Worm (Caenorhabditis elegans) whole organism, L1 larva: ENCODE measurements around the gene Y105C5B.15.

ENCODE experiments used
- C04F5.9 ChIP-seq: sonication (generic microtip); optimal IDR thresholded peaks from 2 replicates; lab custom pipeline; 2016; ENCODE audit warnings: missing genetic modification characterization, missing compliant biosample characterization
- C16A3.4 ChIP-seq: fragments of 150-350 bp; optimal IDR thresholded peaks from 2 replicates; lab custom pipeline; 2014; ENCODE audit warnings: missing biosample characterization, missing genetic modification characterization
- F16B12.6 ChIP-seq: fragments of 150-350 bp; optimal IDR thresholded peaks from 2 replicates; lab custom pipeline; 2014; ENCODE audit warnings: missing biosample characterization, missing genetic modification characterization
- aly-2 ChIP-seq: fragments of 150-350 bp; optimal IDR thresholded peaks from 2 replicates; lab custom pipeline; 2014; ENCODE audit warnings: missing biosample characterization, missing genetic modification characterization
- ama-1 ChIP-seq: fragments of 150-350 bp; optimal IDR thresholded peaks from 2 replicates; lab custom pipeline; 2014
- blmp-1 ChIP-seq: fragments of 150-350 bp; optimal IDR thresholded peaks from 2 replicates; lab custom pipeline; 2014; ENCODE audit warnings: missing biosample characterization, missing genetic modification characterization
- ceh-88 ChIP-seq: fragments of 200-800 bp; sonication (Bioruptor generic); IDR thresholded peaks from 2 replicates; pipeline ENCODE4 v1.3.6; 2022; ENCODE audit warnings: missing genetic modification characterization, missing compliant biosample characterization
- ceh-90 ChIP-seq: sonication (generic microtip); optimal IDR thresholded peaks from 2 replicates; lab custom pipeline; 2016; ENCODE audit warnings: missing genetic modification characterization, missing compliant biosample characterization
- dpl-1 ChIP-seq, 3 experiments: fragments of 150-350 bp in 2 of 3; sonication (generic microtip) in 1 of 3; optimal IDR thresholded peaks; 2 replicates each; lab custom pipeline; 2014 to 2017; ENCODE audit warnings: missing biosample characterization in 3 of 3, missing genetic modification characterization in 3 of 3, missing genetic modification reagents in 3 of 3
- efl-1 ChIP-seq, 4 experiments: fragments of 150-350 bp; optimal IDR thresholded peaks in 3 of 4; peaks in 1 of 4; 1 replicate in 1 of 4; 2 replicates in 3 of 4; lab custom pipeline; 2014; ENCODE audit warnings: missing biosample characterization in 2 of 4, missing genetic modification characterization in 2 of 4, missing genetic modification reagents in 2 of 4
- efl-3 ChIP-seq: fragments of 200-800 bp; sonication (Bioruptor generic); optimal IDR thresholded peaks from 2 replicates; lab custom pipeline; 2018; ENCODE audit warnings: mild to moderate bottlenecking, missing genetic modification characterization, missing compliant biosample characterization
- egl-13 ChIP-seq: sonication (generic microtip); optimal IDR thresholded peaks from 2 replicates; lab custom pipeline; 2016; ENCODE audit warnings: missing genotype, missing genetic modification reagents, missing genetic modification characterization, missing compliant biosample characterization
- egl-27 ChIP-seq, 2 experiments: fragments of 150-350 bp in 1 of 2; sonication (generic microtip); optimal IDR thresholded peaks; 3 replicates each; lab custom pipeline; 2017 to 2018; ENCODE audit warnings: missing biosample characterization in 2 of 2, missing genetic modification characterization in 2 of 2, missing genetic modification reagents in 2 of 2
- elt-2 ChIP-seq: sonication (generic microtip); optimal IDR thresholded peaks from 2 replicates; lab custom pipeline; 2016; ENCODE audit warnings: missing genetic modification characterization, mild to moderate bottlenecking, inconsistent platforms, missing compliant biosample characterization, missing genetic modification reagents
- elt-3 ChIP-seq, 6 experiments: fragments of 150-350 bp in 1 of 6; sonication (generic microtip); optimal IDR thresholded peaks; 2 replicates each; lab custom pipeline; 2017 to 2018; ENCODE audit warnings: missing biosample characterization in 6 of 6, missing genetic modification characterization in 6 of 6, inconsistent platforms in 1 of 6
- fkh-10 ChIP-seq: sonication (generic microtip); optimal IDR thresholded peaks from 2 replicates; lab custom pipeline; 2017; ENCODE audit warnings: missing biosample characterization, missing genetic modification reagents, missing genetic modification characterization
- fos-1 ChIP-seq: fragments of 150-350 bp; optimal IDR thresholded peaks from 2 replicates; lab custom pipeline; 2014; ENCODE audit warnings: missing biosample characterization, missing genetic modification characterization
- hlh-4 ChIP-seq: sonication (generic microtip); optimal IDR thresholded peaks from 2 replicates; lab custom pipeline; 2016; ENCODE audit warnings: mild to moderate bottlenecking, missing genetic modification characterization, missing compliant biosample characterization
- hpl-2 ChIP-seq: fragments of 150-350 bp; optimal IDR thresholded peaks from 2 replicates; lab custom pipeline; 2014; ENCODE audit warnings: missing biosample characterization, missing genetic modification reagents, missing genetic modification characterization
- jun-1 ChIP-seq: fragments of 150-350 bp; optimal IDR thresholded peaks from 2 replicates; lab custom pipeline; 2014; ENCODE audit warnings: missing biosample characterization, missing genetic modification reagents, missing genetic modification characterization
- lin-15B ChIP-seq: fragments of 150-350 bp; sonication (generic microtip); optimal IDR thresholded peaks from 3 replicates; lab custom pipeline; 2014; ENCODE audit warnings: missing biosample characterization, missing genetic modification characterization
- lin-35 ChIP-seq, 2 experiments: fragments of 150-350 bp; optimal IDR thresholded peaks; 2 replicates each; lab custom pipeline; 2014; ENCODE audit warnings: missing biosample characterization in 2 of 2, missing genetic modification characterization in 2 of 2, missing genetic modification reagents in 2 of 2
- mab-9 ChIP-seq: fragments of 200-800 bp; sonication (Bioruptor generic); IDR thresholded peaks from 2 replicates; pipeline ENCODE4 v1.3.6; 2022; ENCODE audit warnings: missing genetic modification reagents, missing genetic modification characterization, missing compliant biosample characterization
- mef-2 ChIP-seq: fragments of 150-350 bp; optimal IDR thresholded peaks from 2 replicates; lab custom pipeline; 2014; ENCODE audit warnings: missing biosample characterization, missing genetic modification characterization
- nhr-20 ChIP-seq: sonication (generic microtip); optimal IDR thresholded peaks from 2 replicates; lab custom pipeline; 2016; ENCODE audit warnings: mild to moderate bottlenecking, missing genetic modification characterization, missing compliant biosample characterization
- nhr-84 ChIP-seq: sonication (generic microtip); optimal IDR thresholded peaks from 2 replicates; lab custom pipeline; 2017; ENCODE audit warnings: missing biosample characterization, missing genetic modification characterization
- nhr-90 ChIP-seq: sonication (generic microtip); optimal IDR thresholded peaks from 2 replicates; lab custom pipeline; 2016; ENCODE audit warnings: mild to moderate bottlenecking, missing genetic modification characterization, missing compliant biosample characterization; ENCODE audit not compliant: poor library complexity
- pag-3 ChIP-seq: sonication (generic microtip); optimal IDR thresholded peaks from 2 replicates; lab custom pipeline; 2017; ENCODE audit warnings: missing genetic modification characterization, mild to moderate bottlenecking, missing compliant biosample characterization, antibody characterized with exemption, borderline replicate concordance; ENCODE audit not compliant: insufficient read depth
- pax-3 ChIP-seq: fragments of 200-800 bp; sonication (Bioruptor generic); optimal IDR thresholded peaks from 2 replicates; lab custom pipeline; 2018; ENCODE audit warnings: mild to moderate bottlenecking, missing genetic modification characterization, moderate library complexity, missing compliant biosample characterization
- pqm-1 ChIP-seq: sonication (generic microtip); optimal IDR thresholded peaks from 3 replicates; lab custom pipeline; 2017; ENCODE audit warnings: missing biosample characterization, missing genetic modification characterization
- rnt-1 ChIP-seq: sonication (generic microtip); optimal IDR thresholded peaks from 2 replicates; lab custom pipeline; 2016; ENCODE audit warnings: mild to moderate bottlenecking, missing genetic modification characterization, moderate library complexity, missing compliant biosample characterization
- snu-23 ChIP-seq: sonication (generic microtip); optimal IDR thresholded peaks from 2 replicates; lab custom pipeline; 2016; ENCODE audit warnings: missing genetic modification characterization, missing compliant biosample characterization
- sox-4 ChIP-seq: sonication (generic microtip); optimal IDR thresholded peaks from 2 replicates; lab custom pipeline; 2016; ENCODE audit warnings: missing genetic modification characterization, missing compliant biosample characterization
- sptf-1 ChIP-seq: fragments of 150-350 bp; optimal IDR thresholded peaks from 2 replicates; lab custom pipeline; 2014; ENCODE audit warnings: missing biosample characterization, missing genetic modification characterization
- unc-130 ChIP-seq: fragments of 150-350 bp; optimal IDR thresholded peaks from 2 replicates; lab custom pipeline; 2017; ENCODE audit warnings: missing biosample characterization, missing genetic modification characterization, inconsistent platforms
- unc-86 ChIP-seq: sonication (generic microtip); optimal IDR thresholded peaks from 2 replicates; lab custom pipeline; 2016; ENCODE audit warnings: missing genetic modification characterization, missing compliant biosample characterization
- unc-98 ChIP-seq: fragments of 200-800 bp; sonication (Bioruptor generic); IDR thresholded peaks from 2 replicates; pipeline ENCODE4 v1.3.6; 2022; ENCODE audit warnings: missing genetic modification characterization, missing compliant biosample characterization
- vab-15 ChIP-seq: sonication (generic microtip); optimal IDR thresholded peaks from 2 replicates; lab custom pipeline; 2017; ENCODE audit warnings: missing genotype, mild to moderate bottlenecking, missing genetic modification characterization, missing compliant biosample characterization
- zag-1 ChIP-seq: fragments of 150-350 bp; optimal IDR thresholded peaks from 2 replicates; lab custom pipeline; 2014; ENCODE audit warnings: missing biosample characterization, missing genetic modification characterization
- ztf-11 ChIP-seq, 2 experiments: sonication (generic microtip); optimal IDR thresholded peaks; 2 replicates each; lab custom pipeline; 2016 to 2017; ENCODE audit warnings: missing genetic modification characterization in 2 of 2, missing biosample characterization in 1 of 2, missing compliant biosample characterization in 1 of 2
- ztf-4 ChIP-seq: fragments of 150-350 bp; optimal IDR thresholded peaks from 2 replicates; lab custom pipeline; 2014; ENCODE audit warnings: missing biosample characterization, missing genetic modification characterization

The Y105C5B.15 gene

ce11 chrIV:15931833-15932232 is 19.9 kb upstream of the Y105C5B.15 start (continued):
- TF ChIP-seq hlh-4, result no peak
- TF ChIP-seq efl-3 (GFP tag; lab: Kevin White, UChicago), result no peak
- no peak for TF ChIP-seq egl-27 (tag; optimal IDR thresholded peaks at IDR 0.05; lab: Kevin White, UChicago)
- TF ChIP-seq vab-15, result no peak
- TF ChIP-seq mab-9, result no peak
- no peak for TF ChIP-seq fos-1
- TF ChIP-seq unc-86 (tag; lab: Kevin White, UChicago), result no peak
- peak; percentile 31 for TF ChIP-seq nhr-20 (tag; lab: Kevin White, UChicago)
- TF ChIP-seq ceh-88 (GFP tag; lab: Robert Waterston, UW), result no peak
- no peak for TF ChIP-seq ztf-4 (tag; lab: Kevin White, UChicago)
- peak; percentile 4 for TF ChIP-seq elt-2 (tag; lab: Kevin White, UChicago)
- peak; percentile 64 for TF ChIP-seq nhr-90 (tag; lab: Kevin White, UChicago)
- TF ChIP-seq ztf-11 (tag; optimal IDR thresholded peaks at IDR 0.05; lab: Kevin White, UChicago), result no peak
- peak; percentile 61 for TF ChIP-seq snu-23 (GFP tag; lab: Kevin White, UChicago)
- TF ChIP-seq unc-98, result no peak
- peak in 1 of 2 experiments; percentile 32 for TF ChIP-seq efl-1 (optimal IDR thresholded peaks at IDR 0.05; lab: Kevin White, UChicago)
- TF ChIP-seq efl-1 (GFP tag; optimal IDR thresholded peaks at IDR 0.05 in 1 of 2; lab: Kevin White, UChicago), result peak; percentile 16 to 52
- TF ChIP-seq rnt-1 (tag; lab: Kevin White, UChicago), result peak; percentile 62
- TF ChIP-seq ceh-90, result no peak
- no peak for TF ChIP-seq pqm-1 (tag; lab: Kevin White, UChicago)
- TF ChIP-seq nhr-84, result no peak
- TF ChIP-seq mef-2 (tag; lab: Kevin White, UChicago), result no peak
- TF ChIP-seq jun-1, result no peak
- peak in 1 of 6 experiments; percentile 12 for TF ChIP-seq elt-3 (tag; optimal IDR thresholded peaks at IDR 0.05; lab: Kevin White, UChicago)
- peak in 1 of 3 experiments; percentile 15 for TF ChIP-seq dpl-1 (GFP tag; optimal IDR thresholded peaks at IDR 0.05; lab: Kevin White, UChicago)
- peak; percentile 40 for TF ChIP-seq unc-130 (tag; lab: Kevin White, UChicago)
- no peak for TF ChIP-seq fkh-10 (GFP tag; lab: Kevin White, UChicago)
- TF ChIP-seq pax-3, result no peak
- no peak for TF ChIP-seq pag-3
- no peak for TF ChIP-seq aly-2 (tag; lab: Kevin White, UChicago)

ce11 chrIV:15933814-15934213 is 17.9 kb upstream of the Y105C5B.15 start, which contains the start of gene srv-16:
Gene srv-16, minus strand, starts transcription at chrIV:15933914.
- TF ChIP-seq C16A3.4, result no peak
- TF ChIP-seq vab-15, result no peak
- no peak for TF ChIP-seq C04F5.9 (tag; lab: Kevin White, UChicago)
- TF ChIP-seq F16B12.6 (tag; lab: Kevin White, UChicago), result no peak
- no peak for TF ChIP-seq zag-1 (tag; lab: Kevin White, UChicago)
- no peak for TF ChIP-seq blmp-1 (tag; lab: Kevin White, UChicago)
- no peak for TF ChIP-seq sptf-1 (tag; lab: Kevin White, UChicago)

- TF ChIP-seq efl-1 (optimal IDR thresholded peaks at IDR 0.05; lab: Kevin White, UChicago) (no peak), efl-1 (GFP tag; optimal IDR thresholded peaks at IDR 0.05 in 1 of 2; lab: Kevin White, UChicago) (peak in 1 of 2 experiments; percentile 44), mab-9 (no peak)
Observed at ce11 chrIV:15937088-15937487, 14.6 kb upstream of the Y105C5B.15 start.

ce11 chrIV:15938471-15938870 is 13.3 kb upstream of the Y105C5B.15 start:
- no peak for TF ChIP-seq dpl-1 (GFP tag; optimal IDR thresholded peaks at IDR 0.05; lab: Kevin White, UChicago)
- TF ChIP-seq lin-15B (tag; lab: Kevin White, UChicago), result no peak
- TF ChIP-seq egl-27 (tag; optimal IDR thresholded peaks at IDR 0.05; lab: Kevin White, UChicago), result no peak
- no peak for TF ChIP-seq hlh-4
- TF ChIP-seq egl-13 (tag; lab: Kevin White, UChicago), result no peak
- no peak for TF ChIP-seq lin-35 (GFP tag; optimal IDR thresholded peaks at IDR 0.05; lab: Kevin White, UChicago)
- no peak for TF ChIP-seq efl-3 (GFP tag; lab: Kevin White, UChicago)
- TF ChIP-seq jun-1, result no peak
- TF ChIP-seq mef-2 (tag; lab: Kevin White, UChicago), result no peak
- no peak for TF ChIP-seq sox-4
- no peak for TF ChIP-seq hpl-2
- TF ChIP-seq ama-1 (lab: Kevin White, UChicago), result no peak
